Fruit fly (Drosophila melanogaster) whole organism, embryonic: ENCODE data around the gene Coq5.

ENCODE experiments used
- Asciz ChIP-seq: fragments of 200-800 bp; sonication (Bioruptor generic); optimal IDR thresholded peaks from 2 replicates; lab custom pipeline; 2017; ENCODE audit warnings: missing biosample characterization, mild to moderate bottlenecking, missing genetic modification characterization, missing genetic modification reagents
- Bgb ChIP-seq: fragments of 200-800 bp; sonication (Bioruptor generic); IDR thresholded peaks from 2 replicates; pipeline ENCODE4 v1.3.6; 2022; ENCODE audit warnings: missing biosample characterization, missing genetic modification characterization; ENCODE audit not compliant: partially characterized antibody
- CG10462 ChIP-seq: fragments of 200-800 bp; sonication (Bioruptor generic); optimal IDR thresholded peaks from 2 replicates; lab custom pipeline; 2016; ENCODE audit warnings: missing biosample characterization, missing genetic modification characterization
- CG10565 ChIP-seq: fragments of 200-800 bp; sonication (Bioruptor generic); optimal IDR thresholded peaks from 3 replicates; lab custom pipeline; 2016; ENCODE audit warnings: missing biosample characterization, mild to moderate bottlenecking, missing genetic modification characterization
- CG11093 ChIP-seq: fragments of 200-800 bp; sonication (Bioruptor generic); IDR thresholded peaks from 3 replicates; pipeline ENCODE4 v1.3.6; 2022; ENCODE audit warnings: missing biosample characterization, missing genetic modification characterization
- CG11560 ChIP-seq: fragments of 200-800 bp; sonication (Bioruptor generic); IDR thresholded peaks from 3 replicates; pipeline ENCODE4 v1.3.6; 2022; ENCODE audit warnings: missing biosample characterization, missing genetic modification characterization
- CG12071 ChIP-seq: fragments of 200-800 bp; sonication (Bioruptor generic); optimal IDR thresholded peaks from 3 replicates; lab custom pipeline; 2018; ENCODE audit warnings: missing biosample characterization, mild to moderate bottlenecking, missing genetic modification characterization
- CG13296 ChIP-seq: fragments of 200-800 bp; sonication (Bioruptor generic); optimal IDR thresholded peaks from 3 replicates; lab custom pipeline; 2018; ENCODE audit warnings: missing biosample characterization, mild to moderate bottlenecking, missing genetic modification characterization
- CG2202 ChIP-seq: fragments of 200-800 bp; sonication (Bioruptor generic); optimal IDR thresholded peaks from 2 replicates; lab custom pipeline; 2018; ENCODE audit warnings: missing biosample characterization, mild to moderate bottlenecking, missing genetic modification characterization
- CG3163 ChIP-seq: fragments of 200-800 bp; sonication (Bioruptor generic); optimal IDR thresholded peaks from 3 replicates; lab custom pipeline; 2016; ENCODE audit warnings: missing biosample characterization, missing genetic modification characterization
- CG3281 ChIP-seq: fragments of 200-800 bp; sonication (Bioruptor generic); optimal IDR thresholded peaks from 3 replicates; lab custom pipeline; 2017; ENCODE audit warnings: missing biosample characterization, mild to moderate bottlenecking, missing genetic modification characterization
- CG34422 ChIP-seq: fragments of 200-800 bp; sonication (Bioruptor generic); IDR thresholded peaks from 3 replicates; pipeline ENCODE4 v1.3.6; 2022; ENCODE audit warnings: missing biosample characterization, missing genetic modification characterization
- CG4328 ChIP-seq: fragments of 200-800 bp; sonication (Bioruptor generic); optimal IDR thresholded peaks from 3 replicates; lab custom pipeline; 2017; ENCODE audit warnings: missing biosample characterization, missing genetic modification reagents, missing genetic modification characterization
- CG4424 ChIP-seq: fragments of 200-800 bp; sonication (Bioruptor generic); optimal IDR thresholded peaks from 3 replicates; lab custom pipeline; 2016; ENCODE audit warnings: missing biosample characterization, missing genetic modification characterization
- CG6854 ChIP-seq: fragments of 200-800 bp; sonication (Bioruptor generic); optimal IDR thresholded peaks from 3 replicates; lab custom pipeline; 2017; ENCODE audit warnings: missing biosample characterization, mild to moderate bottlenecking, missing genetic modification characterization
- CG7556 ChIP-seq: fragments of 200-800 bp; sonication (Bioruptor generic); optimal IDR thresholded peaks from 2 replicates; lab custom pipeline; 2017; ENCODE audit warnings: missing biosample characterization, mild to moderate bottlenecking, missing genetic modification characterization
- Eip74EF ChIP-seq, 2 experiments: fragments of 200-800 bp in 1 of 2; fragments of >200 bp in 1 of 2; sonication (Bioruptor generic) in 1 of 2; optimal IDR thresholded peaks; 2 replicates each; lab custom pipeline; 2017 to 2019; ENCODE audit warnings: missing biosample characterization in 2 of 2, missing genetic modification characterization in 2 of 2, mild to moderate bottlenecking in 1 of 2, moderate library complexity in 1 of 2
- Ets97D ChIP-seq: fragments of 200-800 bp; sonication (Bioruptor generic); optimal IDR thresholded peaks from 3 replicates; lab custom pipeline; 2016; ENCODE audit warnings: missing biosample characterization, missing genetic modification characterization
- Gug ChIP-seq: fragments of 200-800 bp; sonication (Bioruptor generic); IDR thresholded peaks from 4 replicates; pipeline ENCODE4 v1.3.6; 2022; ENCODE audit warnings: missing biosample characterization, missing genetic modification characterization
- HLH3B ChIP-seq: fragments of 200-800 bp; sonication (Bioruptor generic); IDR thresholded peaks from 2 replicates; pipeline ENCODE4 v1.3.6; 2022; ENCODE audit warnings: missing biosample characterization, missing genetic modification characterization
- HLHmδ ChIP-seq: fragments of 200-800 bp; sonication (Bioruptor generic); optimal IDR thresholded peaks from 2 replicates; lab custom pipeline; 2018; ENCODE audit warnings: missing biosample characterization, mild to moderate bottlenecking, missing genetic modification characterization, moderate library complexity
- HmgZ ChIP-seq: fragments of 200-800 bp; sonication (Bioruptor generic); optimal IDR thresholded peaks from 2 replicates; lab custom pipeline; 2018; ENCODE audit warnings: missing biosample characterization, mild to moderate bottlenecking, missing genetic modification characterization
- Jarid2 ChIP-seq: fragments of 200-800 bp; sonication (Bioruptor generic); optimal IDR thresholded peaks from 3 replicates; lab custom pipeline; 2017; ENCODE audit warnings: mild to moderate bottlenecking, missing biosample characterization, missing genetic modification reagents, missing genetic modification characterization
- NC2α ChIP-seq: fragments of 200-800 bp; sonication (Bioruptor generic); optimal IDR thresholded peaks from 2 replicates; lab custom pipeline; 2016; ENCODE audit warnings: missing biosample characterization, missing genetic modification characterization
- Oli ChIP-seq: fragments of 200-800 bp; sonication (Bioruptor generic); optimal IDR thresholded peaks from 2 replicates; lab custom pipeline; 2018; ENCODE audit warnings: missing biosample characterization, mild to moderate bottlenecking, missing genetic modification characterization, moderate library complexity
- PHDP ChIP-seq: fragments of 200-800 bp; sonication (Bioruptor generic); optimal IDR thresholded peaks from 3 replicates; lab custom pipeline; 2018; ENCODE audit warnings: missing biosample characterization, mild to moderate bottlenecking, missing genetic modification characterization, moderate library complexity
- YL-1 ChIP-seq: fragments of 200-800 bp; sonication (Bioruptor generic); optimal IDR thresholded peaks from 3 replicates; lab custom pipeline; 2017; ENCODE audit warnings: missing biosample characterization, mild to moderate bottlenecking, missing genetic modification characterization
- ab ChIP-seq: fragments of 200-800 bp; sonication (Bioruptor generic); optimal IDR thresholded peaks from 2 replicates; lab custom pipeline; 2016; ENCODE audit warnings: missing biosample characterization, missing genetic modification characterization
- ato ChIP-seq: fragments of 200-800 bp; sonication (Bioruptor generic); IDR thresholded peaks from 2 replicates; pipeline ENCODE4 v1.3.6; 2022; ENCODE audit warnings: missing biosample characterization, missing genetic modification characterization; ENCODE audit not compliant: partially characterized antibody
- cato ChIP-seq: fragments of 200-800 bp; sonication (Bioruptor generic); optimal IDR thresholded peaks from 2 replicates; lab custom pipeline; 2016; ENCODE audit warnings: missing biosample characterization, missing genetic modification characterization, borderline replicate concordance
- chif ChIP-seq, 2 experiments: fragments of 200-800 bp; sonication (Bioruptor generic); optimal IDR thresholded peaks; 3 replicates each; lab custom pipeline; 2016; ENCODE audit warnings: missing biosample characterization in 2 of 2, missing genetic modification characterization in 2 of 2
- chn ChIP-seq: fragments of 200-800 bp; sonication (Bioruptor generic); optimal IDR thresholded peaks from 2 replicates; lab custom pipeline; 2016; ENCODE audit warnings: missing biosample characterization, missing genetic modification characterization
- danr ChIP-seq: fragments of 200-800 bp; sonication (Bioruptor generic); IDR thresholded peaks from 2 replicates; pipeline ENCODE4 v1.3.6; 2022; ENCODE audit warnings: missing biosample characterization, missing genetic modification characterization
- dimm ChIP-seq: fragments of 200-800 bp; sonication (Bioruptor generic); IDR thresholded peaks from 2 replicates; pipeline ENCODE4 v1.3.6; 2022; ENCODE audit warnings: missing biosample characterization, missing genetic modification characterization
- emc ChIP-seq: fragments of 200-800 bp; sonication (Bioruptor generic); optimal IDR thresholded peaks from 2 replicates; lab custom pipeline; 2016; ENCODE audit warnings: missing biosample characterization, missing genetic modification characterization
- gcm ChIP-seq: fragments of 200-800 bp; sonication (Bioruptor generic); optimal IDR thresholded peaks from 2 replicates; lab custom pipeline; 2019; ENCODE audit warnings: missing biosample characterization, mild to moderate bottlenecking, missing genetic modification characterization, moderate library complexity
- grn ChIP-seq: fragments of 200-800 bp; sonication (Bioruptor generic); optimal IDR thresholded peaks from 3 replicates; lab custom pipeline; 2017; ENCODE audit warnings: missing biosample characterization, missing genetic modification characterization
- insv ChIP-seq, 2 experiments: fragments of 200-800 bp; sonication (Bioruptor generic); optimal IDR thresholded peaks; 3 replicates each; lab custom pipeline; 2016 to 2018; ENCODE audit warnings: missing biosample characterization in 2 of 2, missing genetic modification characterization in 2 of 2
- kay ChIP-seq: fragments of 200-800 bp; sonication (Bioruptor generic); optimal IDR thresholded peaks from 2 replicates; lab custom pipeline; 2016; ENCODE audit warnings: missing biosample characterization, missing genetic modification characterization
- lov ChIP-seq, 2 experiments: fragments of 200-800 bp in 1 of 2; fragments of >200 bp in 1 of 2; sonication (Bioruptor generic) in 1 of 2; IDR thresholded peaks in 1 of 2; optimal IDR thresholded peaks in 1 of 2; 2 replicates in 1 of 2; 3 replicates in 1 of 2; pipeline versions ENCODE4 v1.3.6 to Lab custom; 2017 to 2022; ENCODE audit warnings: missing biosample characterization in 1 of 2, missing genetic modification characterization in 1 of 2
- luna ChIP-seq: fragments of 200-800 bp; sonication (Bioruptor generic); optimal IDR thresholded peaks from 2 replicates; lab custom pipeline; 2016; ENCODE audit warnings: missing biosample characterization, missing genetic modification characterization
- nerfin-2 ChIP-seq: fragments of 200-800 bp; sonication (Bioruptor generic); IDR thresholded peaks from 2 replicates; pipeline ENCODE4 v1.3.6; 2022; ENCODE audit warnings: missing biosample characterization, missing genetic modification characterization; ENCODE audit not compliant: partially characterized antibody
- nom ChIP-seq: fragments of 200-800 bp; sonication (Bioruptor generic); optimal IDR thresholded peaks from 2 replicates; lab custom pipeline; 2017; ENCODE audit warnings: missing biosample characterization, missing genetic modification characterization, mild to moderate bottlenecking, moderate library complexity, missing genetic modification reagents
- pan ChIP-seq, 4 experiments: fragments of >200 bp in 3 of 4; fragments of 200-800 bp in 1 of 4; sonication (Bioruptor generic) in 1 of 4; optimal IDR thresholded peaks in 3 of 4; IDR thresholded peaks in 1 of 4; 2 replicates each; pipeline versions ENCODE4 v1.3.6 to Lab custom; 2017 to 2022; ENCODE audit warnings: missing biosample characterization in 2 of 4, missing genetic modification characterization in 2 of 4, mixed read lengths in 1 of 4
- pzg ChIP-seq: fragments of 200-800 bp; sonication (Bioruptor generic); optimal IDR thresholded peaks from 3 replicates; lab custom pipeline; 2018; ENCODE audit warnings: missing biosample characterization, mild to moderate bottlenecking, missing genetic modification characterization, moderate library complexity
- run ChIP-seq: fragments of 200-800 bp; sonication (Bioruptor generic); optimal IDR thresholded peaks from 3 replicates; lab custom pipeline; 2018; ENCODE audit warnings: missing biosample characterization, mild to moderate bottlenecking, missing genetic modification characterization
- schlank ChIP-seq: fragments of 200-800 bp; sonication (Bioruptor generic); optimal IDR thresholded peaks from 2 replicates; lab custom pipeline; 2018; ENCODE audit warnings: missing biosample characterization, mild to moderate bottlenecking, missing genetic modification characterization
- sens-2 ChIP-seq: fragments of 200-800 bp; sonication (Bioruptor generic); IDR thresholded peaks from 2 replicates; pipeline ENCODE4 v1.3.6; 2022; ENCODE audit warnings: missing biosample characterization, missing genetic modification characterization
- sima ChIP-seq: fragments of 200-800 bp; sonication (Bioruptor generic); optimal IDR thresholded peaks from 2 replicates; lab custom pipeline; 2016; ENCODE audit warnings: missing biosample characterization, missing genetic modification characterization
- zfh1 ChIP-seq: fragments of 200-800 bp; sonication (Bioruptor generic); IDR thresholded peaks from 3 replicates; pipeline ENCODE4 v1.3.6; 2022; ENCODE audit warnings: missing biosample characterization, missing genetic modification characterization

Gene Coq5

DNA sequence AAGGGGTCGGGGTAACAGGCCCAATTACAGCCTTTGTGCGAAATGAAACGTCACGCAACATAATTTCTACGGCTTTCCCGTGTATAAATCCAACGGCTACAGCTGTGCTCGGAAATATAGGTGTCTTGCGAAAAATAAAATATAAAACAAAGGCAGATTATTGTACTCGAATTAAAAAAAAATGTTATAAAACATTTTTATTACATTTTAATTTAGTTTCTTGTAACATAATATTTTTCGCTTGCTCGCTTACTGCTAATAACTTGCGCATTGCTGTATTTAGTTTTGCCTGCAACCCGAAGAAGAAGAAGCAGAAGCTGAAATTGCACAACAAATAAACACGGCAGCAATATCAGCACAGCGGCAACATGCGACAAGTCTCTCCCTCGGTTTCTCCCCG, 51.3 kb downstream of the Coq5 start (continued):
- TF ChIP-seq pan (optimal IDR thresholded peaks at IDR 0.05; lab: Kevin White, UChicago) (no peak), pan (GFP tag; optimal IDR thresholded peaks at IDR 0.05 in 1 of 2, IDR thresholded peaks at IDR 0.05 in 1 of 2) (peak in 1 of 2 experiments; percentile 33), CG2202 (tag; lab: Kevin White, UChicago) (no peak), gcm (GFP tag; lab: Kevin White, UChicago) (peak; percentile 28), chn (GFP tag; lab: Kevin White, UChicago) (no peak), CG10462 (GFP tag; lab: Kevin White, UChicago) (no peak), Gug (GFP tag; lab: Robert Waterston, UW) (no peak), NC2α (GFP tag; lab: Kevin White, UChicago) (no peak), cato (GFP tag; lab: Kevin White, UChicago) (no peak), CG13296 (GFP tag; lab: Kevin White, UChicago) (peak; percentile 31), ab (GFP tag; lab: Kevin White, UChicago) (no peak), run (tag; lab: Kevin White, UChicago) (peak; percentile 6), lov (optimal IDR thresholded peaks at IDR 0.05; lab: Kevin White, UChicago) (no peak), lov (GFP tag; IDR thresholded peaks at IDR 0.05; lab: Robert Waterston, UW) (no peak), Oli (tag; lab: Kevin White, UChicago) (peak; percentile 59), nom (GFP tag; lab: Kevin White, UChicago) (peak; percentile 58), CG4424 (GFP tag; lab: Kevin White, UChicago) (no peak), Jarid2 (GFP tag; lab: Kevin White, UChicago) (no peak), sens-2 (GFP tag; lab: Robert Waterston, UW) (no peak), CG12071 (GFP tag; lab: Kevin White, UChicago) (no peak), CG6854 (no peak), CG11560 (tag; lab: Robert Waterston, UW) (no peak), insv (GFP tag; optimal IDR thresholded peaks at IDR 0.05; lab: Kevin White, UChicago) (no peak), PHDP (tag; lab: Kevin White, UChicago) (peak; percentile 39), CG10565 (GFP tag; lab: Kevin White, UChicago) (no peak), Asciz (GFP tag; lab: Kevin White, UChicago) (no peak), ato (GFP tag; lab: Robert Waterston, UW) (no peak), CG3163 (no peak), dimm (GFP tag; lab: Robert Waterston, UW) (no peak), Bgb (no peak), HLH3B (GFP tag; lab: Robert Waterston, UW) (peak; percentile 56), luna (GFP tag; lab: Kevin White, UChicago) (no peak), zfh1 (GFP tag; lab: Robert Waterston, UW) (0 out of 3 replicates have a peak, but pooled peaks have one; percentile 17), grn (GFP tag; lab: Kevin White, UChicago) (no peak), chif (GFP tag; optimal IDR thresholded peaks at IDR 0.05; lab: Kevin White, UChicago) (no peak), emc (no peak), schlank (tag; lab: Kevin White, UChicago) (no peak), CG3281 (no peak), sima (GFP tag; lab: Kevin White, UChicago) (no peak), pzg (GFP tag; lab: Kevin White, UChicago) (no peak), YL-1 (GFP tag; lab: Kevin White, UChicago) (no peak), CG11093 (GFP tag; lab: Robert Waterston, UW) (no peak), CG4328 (no peak), Ets97D (GFP tag; lab: Kevin White, UChicago) (no peak), HmgZ (no peak), danr (GFP tag; lab: Robert Waterston, UW) (no peak), CG34422 (GFP tag; lab: Robert Waterston, UW) (peak; percentile 37; the same call in 1 of the 3 replicates), CG7556 (GFP tag; lab: Kevin White, UChicago) (no peak), HLHmδ (GFP tag; lab: Kevin White, UChicago) (no peak), kay (GFP tag; lab: Kevin White, UChicago) (no peak), Eip74EF (GFP tag; optimal IDR thresholded peaks at IDR 0.05; lab: Kevin White, UChicago) (no peak), nerfin-2 (GFP tag; lab: Robert Waterston, UW) (no peak)
